Fruit fly (Drosophila melanogaster): ENCODE data around the gene CG3088.

Gene CG3088

DNA sequence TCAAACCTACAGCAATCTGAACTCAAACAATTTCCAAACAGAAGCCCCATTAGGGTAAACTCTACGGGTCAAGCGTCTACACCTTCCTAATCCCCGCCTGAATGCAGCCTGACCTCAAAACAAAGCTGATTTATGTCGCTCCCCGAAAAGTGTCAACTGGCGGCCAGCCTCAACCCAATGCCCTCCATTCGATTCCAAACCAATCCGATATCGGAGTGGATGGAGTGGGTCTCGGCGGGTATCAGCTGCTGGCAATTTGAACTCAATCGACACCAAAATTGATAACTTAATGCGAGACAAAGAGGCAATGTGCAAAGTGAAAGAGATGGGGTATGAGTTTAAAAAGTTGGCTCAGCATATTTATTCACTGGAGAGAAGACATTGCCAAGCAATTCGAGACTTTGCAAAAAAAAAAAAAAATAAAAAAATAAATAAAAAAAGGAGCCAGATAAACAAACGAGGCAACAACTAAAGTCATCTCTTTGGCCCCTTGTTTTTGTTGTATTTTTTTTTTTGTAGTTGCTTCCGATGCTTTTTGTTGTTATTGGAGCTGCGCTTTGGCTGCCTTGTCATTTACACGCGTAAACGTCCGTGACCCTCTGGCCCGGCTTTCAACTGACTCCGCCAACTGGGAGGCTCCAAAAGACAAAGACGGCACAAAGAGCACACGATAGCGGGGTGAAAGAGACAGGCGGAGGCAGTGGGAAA, 50.1 kb downstream of the CG3088 start:
- TF ChIP-seq CG12605 (GFP tag; IDR thresholded peaks at IDR 0.05) (peak; percentile 43; the same call in 1 of the 2 replicates), CG14655 (GFP tag; optimal IDR thresholded peaks at IDR 0.05) (no peak), CG8159 (tag; optimal IDR thresholded peaks at IDR 0.05) (peak; percentile 60), CG10348 (GFP tag; IDR thresholded peaks at IDR 0.05) (no peak), Pif1B (GFP tag; optimal IDR thresholded peaks at IDR 0.05) (peak; percentile 77), CG15710 (tag; optimal IDR thresholded peaks at IDR 0.05) (peak; percentile 49), fd96Ca (GFP tag; IDR thresholded peaks at IDR 0.05) (no peak), CG34367 (tag; optimal IDR thresholded peaks at IDR 0.05) (peak; percentile 47), Snoo (tag; optimal IDR thresholded peaks at IDR 0.05) (peak; percentile 52), gl (tag; optimal IDR thresholded peaks at IDR 0.05) (peak; percentile 57), D1 (tag; optimal IDR thresholded peaks at IDR 0.05) (no peak), CG32121 (GFP tag; IDR thresholded peaks at IDR 0.05) (no peak), CG17806 (tag; optimal IDR thresholded peaks at IDR 0.05) (peak; percentile 49), rn (GFP tag; IDR thresholded peaks at IDR 0.05) (no peak), CG4496 (GFP tag; IDR thresholded peaks at IDR 0.05) (peak; percentile 57; the same call in 2 of the 3 replicates), CG13204 (GFP tag; optimal IDR thresholded peaks at IDR 0.05) (peak; percentile 71), Ets98B (GFP tag; IDR thresholded peaks at IDR 0.05) (no peak; the same call in 1 of the 2 replicates), CG8301 (tag; optimal IDR thresholded peaks at IDR 0.05) (no peak), EcR (GFP tag; optimal IDR thresholded peaks at IDR 0.05) (peak; percentile 93), Pif1A (GFP tag; optimal IDR thresholded peaks at IDR 0.05) (peak; percentile 72), CG9948 (tag; optimal IDR thresholded peaks at IDR 0.05) (peak; percentile 36)

Data from whole organism, pupa.